Worm (Caenorhabditis elegans): ENCODE measurements around the gene Y41C4A.9.

Gene Y41C4A.9

DNA sequence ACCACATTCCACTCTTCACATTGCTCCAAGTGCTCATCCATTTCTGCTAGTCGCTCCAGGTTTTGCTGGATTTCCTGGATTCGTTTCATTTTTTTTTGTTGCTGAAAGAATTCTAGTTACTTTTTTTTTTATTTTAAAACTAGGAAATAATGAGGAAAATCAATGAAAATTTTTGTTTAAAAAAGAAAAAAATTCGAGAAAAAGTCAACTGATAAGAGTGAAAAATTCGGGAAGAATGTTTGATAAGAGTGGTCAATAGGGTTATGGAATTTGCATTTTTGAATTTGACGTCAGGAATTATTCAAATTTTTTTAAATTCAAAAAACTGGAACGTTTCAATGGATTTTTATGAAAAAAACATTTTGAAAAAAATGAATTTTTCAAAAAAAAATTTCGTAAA is 8.1 kb upstream of the Y41C4A.9 start, which contains the start of gene Y41C4A.12:
Y41C4A.12 (minus strand) TSS at position 101 of the 400 bp plus-strand sequence.
- no peak for TF ChIP-seq sox-4 (tag; optimal IDR thresholded peaks at IDR 0.05)
- no peak for TF ChIP-seq nhr-85 (tag)
- TF ChIP-seq unc-62 (GFP tag; optimal IDR thresholded peaks at IDR 0.05) = no peak
- TF ChIP-seq egl-27 (tag; optimal IDR thresholded peaks at IDR 0.05) = no peak
- TF ChIP-seq unc-86 (tag; optimal IDR thresholded peaks at IDR 0.05) = no peak
- TF ChIP-seq unc-98 (GFP tag; IDR thresholded peaks at IDR 0.05) = no peak
- no peak for TF ChIP-seq C16A3.4 (tag; optimal IDR thresholded peaks at IDR 0.05)
- TF ChIP-seq fkh-8 (tag; optimal IDR thresholded peaks at IDR 0.05) = no peak

ce11 chrIII:11721405-11721804 is 3.0 kb upstream of the Y41C4A.9 start, which contains the start of gene Y41C4A.32:
Gene Y41C4A.32 (plus strand): TSS chrIII:11721706.
- TF ChIP-seq vab-15 (tag; optimal IDR thresholded peaks at IDR 0.05) (no peak), xbp-1 (tag; optimal IDR thresholded peaks at IDR 0.05) (no peak), lir-3 (tag; optimal IDR thresholded peaks at IDR 0.05; ENCODE audit: poor library complexity) (no peak), mab-9 (GFP tag; IDR thresholded peaks at IDR 0.05) (no peak), unc-98 (GFP tag; IDR thresholded peaks at IDR 0.05) (no peak), skn-1 (tag; optimal IDR thresholded peaks at IDR 0.05) (peak; percentile 33), efl-3 (GFP tag; optimal IDR thresholded peaks at IDR 0.05) (no peak), nhr-90 (tag; optimal IDR thresholded peaks at IDR 0.05; ENCODE audit: poor library complexity) (no peak), nhr-77 (tag; optimal IDR thresholded peaks at IDR 0.05) (no peak), Y116A8C.19 (tag; optimal IDR thresholded peaks at IDR 0.05; ENCODE audit: borderline replicate concordance) (no peak), tbx-2 (tag; optimal IDR thresholded peaks at IDR 0.05) (no peak), alr-1 (tag; optimal IDR thresholded peaks at IDR 0.05; ENCODE audit: borderline replicate concordance) (no peak), nhr-28 (tag; optimal IDR thresholded peaks at IDR 0.05) (no peak), ama-1 (optimal IDR thresholded peaks at IDR 0.05) (no peak), efl-1 (optimal IDR thresholded peaks at IDR 0.05) (no peak), efl-1 (GFP tag; optimal IDR thresholded peaks at IDR 0.05 in 1 of 2) (peak; percentile 20 to 91)

ce11 chrIII:11719400-11719875 is 993 bp upstream of the Y41C4A.9 start, which contains the start of the genes elb-1 and Y41C4A.11:
Gene elb-1 (minus strand): TSS chrIII:11719450.
Gene Y41C4A.11 (plus strand): TSS chrIII:11719860.
- TF ChIP-seq C16A3.4 (tag; optimal IDR thresholded peaks at IDR 0.05) (peak; percentile 73), mdl-1 (tag; optimal IDR thresholded peaks at IDR 0.05) (peak in 1 of 2 experiments; percentile 58), pag-3 (tag; optimal IDR thresholded peaks at IDR 0.05; ENCODE audit: borderline replicate concordance, insufficient read depth) (no peak), nhr-90 (tag; optimal IDR thresholded peaks at IDR 0.05; ENCODE audit: poor library complexity) (peak; percentile 79), unc-130 (tag; optimal IDR thresholded peaks at IDR 0.05) (peak; percentile 53), C04F5.9 (tag; optimal IDR thresholded peaks at IDR 0.05) (peak; percentile 3), F16B12.6 (tag; optimal IDR thresholded peaks at IDR 0.05) (peak; percentile 70), jun-1 (tag; optimal IDR thresholded peaks at IDR 0.05) (peak; percentile 74), fkh-4 (tag; optimal IDR thresholded peaks at IDR 0.05; ENCODE audit: borderline replicate concordance) (no peak), lsy-2 (tag; optimal IDR thresholded peaks at IDR 0.05) (peak; percentile 74 to 84), nhr-12 (tag; optimal IDR thresholded peaks at IDR 0.05) (no peak), unc-98 (GFP tag; IDR thresholded peaks at IDR 0.05) (no peak), hlh-17 (GFP tag; optimal IDR thresholded peaks at IDR 0.05; ENCODE audit: borderline replicate concordance) (no peak), isw-1 (GFP tag; IDR thresholded peaks at IDR 0.05) (peak; percentile 67), zip-4 (GFP tag; optimal IDR thresholded peaks at IDR 0.05) (no peak), nhr-77 (tag; optimal IDR thresholded peaks at IDR 0.05) (peak; percentile 92), zag-1 (tag; optimal IDR thresholded peaks at IDR 0.05) (no peak), sup-37 (GFP tag; optimal IDR thresholded peaks at IDR 0.05) (no peak), efl-1 (optimal IDR thresholded peaks at IDR 0.05) (peak; percentile 98 to 99), efl-1 (GFP tag; optimal IDR thresholded peaks at IDR 0.05 in 1 of 2) (peak; percentile 100), mab-9 (GFP tag; IDR thresholded peaks at IDR 0.05) (0 out of 2 replicates have a peak, but pooled peaks have one; percentile 47), lin-13 (GFP tag; optimal IDR thresholded peaks at IDR 0.05) (peak; percentile 49), ama-1 (optimal IDR thresholded peaks at IDR 0.05) (no peak), dpl-1 (GFP tag; optimal IDR thresholded peaks at IDR 0.05) (peak; percentile 98 to 99 (median 99)), grh-1 (GFP tag; IDR thresholded peaks at IDR 0.05) (peak; percentile 67), snu-23 (GFP tag; optimal IDR thresholded peaks at IDR 0.05) (peak; percentile 77), Y116A8C.19 (tag; optimal IDR thresholded peaks at IDR 0.05; ENCODE audit: borderline replicate concordance) (no peak), pax-3 (tag; optimal IDR thresholded peaks at IDR 0.05) (peak; percentile 68), sptf-1 (tag; optimal IDR thresholded peaks at IDR 0.05) (no peak), nhr-84 (tag; optimal IDR thresholded peaks at IDR 0.05) (no peak), ceh-90 (tag; optimal IDR thresholded peaks at IDR 0.05) (no peak), pqm-1 (tag; optimal IDR thresholded peaks at IDR 0.05) (no peak), swsn-7 (tag; optimal IDR thresholded peaks at IDR 0.05) (peak; percentile 73), nhr-76 (tag; optimal IDR thresholded peaks at IDR 0.05) (no peak)
